Fruit fly (Drosophila melanogaster): ENCODE data around the gene Taf4.

Taf4 gene

dm6 chr3L:16113607-16114337, 760 bp downstream of the Taf4 start (continued):
- TF ChIP-seq CG6765 (GFP tag; optimal IDR thresholded peaks at IDR 0.05) (peak; percentile 71), CG2116 (GFP tag; optimal IDR thresholded peaks at IDR 0.05) (peak; percentile 73), CG11456 (GFP tag; IDR thresholded peaks at IDR 0.05) (peak; percentile 83), salm (tag; optimal IDR thresholded peaks at IDR 0.05) (peak; percentile 41), CG12071 (GFP tag; optimal IDR thresholded peaks at IDR 0.05) (no peak), az2 (GFP tag; optimal IDR thresholded peaks at IDR 0.05) (peak; percentile 70), Hr39 (optimal IDR thresholded peaks at IDR 0.05) (no peak), Nf-YC (tag; optimal IDR thresholded peaks at IDR 0.05) (no peak), fd102C (GFP tag; optimal IDR thresholded peaks at IDR 0.05) (no peak), fd96Cb (tag; optimal IDR thresholded peaks at IDR 0.05) (peak; percentile 69), psq (GFP tag; optimal IDR thresholded peaks at IDR 0.05) (peak; percentile 91), nerfin-1 (tag; optimal IDR thresholded peaks at IDR 0.05) (peak; percentile 78), Poxn (GFP tag; IDR thresholded peaks at IDR 0.05) (0 out of 2 replicates have a peak, but pooled peaks have one; percentile 34), ci (GFP tag; IDR thresholded peaks at IDR 0.05) (peak; percentile 87), CG11723 (GFP tag; optimal IDR thresholded peaks at IDR 0.05) (peak; percentile 75), chif (GFP tag; optimal IDR thresholded peaks at IDR 0.05) (peak; percentile 75 to 77), CG17186 (GFP tag; optimal IDR thresholded peaks at IDR 0.05) (peak; percentile 92), CG3838 (GFP tag; optimal IDR thresholded peaks at IDR 0.05) (peak; percentile 46), gro (GFP tag; optimal IDR thresholded peaks at IDR 0.05) (peak; percentile 88), CG3847 (GFP tag; IDR thresholded peaks at IDR 0.05) (peak; percentile 89), cas (GFP tag; IDR thresholded peaks at IDR 0.05) (peak; percentile 55; the same call in 1 of the 2 replicates), CG9876 (GFP tag; optimal IDR thresholded peaks at IDR 0.05) (peak; percentile 50), lmd (GFP tag; IDR thresholded peaks at IDR 0.05) (peak; percentile 82; the same call in 1 of the 2 replicates), CG4730 (GFP tag; IDR thresholded peaks at IDR 0.05) (peak; percentile 52; the same call in 1 of the 2 replicates), danr (GFP tag; IDR thresholded peaks at IDR 0.05) (peak; percentile 49; the same call in 1 of the 2 replicates), ac (GFP tag; optimal IDR thresholded peaks at IDR 0.05) (no peak), br (optimal IDR thresholded peaks at IDR 0.05) (no peak), chn (GFP tag; optimal IDR thresholded peaks at IDR 0.05) (peak; percentile 83), CG15514 (GFP tag; optimal IDR thresholded peaks at IDR 0.05) (peak; percentile 89), CG10267 (tag; optimal IDR thresholded peaks at IDR 0.05) (peak; percentile 82), pb (GFP tag; optimal IDR thresholded peaks at IDR 0.05) (peak; percentile 82), Aef1 (GFP tag; IDR thresholded peaks at IDR 0.05) (peak; percentile 70), CG14441 (GFP tag; IDR thresholded peaks at IDR 0.05) (peak; percentile 77), dati (GFP tag; IDR thresholded peaks at IDR 0.05) (peak; percentile 30; the same call in 1 of the 2 replicates), ranshi (GFP tag; IDR thresholded peaks at IDR 0.05) (peak; percentile 75; the same call in 1 of the 2 replicates), lov (optimal IDR thresholded peaks at IDR 0.05) (no peak), lov (GFP tag; IDR thresholded peaks at IDR 0.05) (0 out of 3 replicates have a peak, but pooled peaks have one; percentile 53), MTF-1 (GFP tag; optimal IDR thresholded peaks at IDR 0.05; ENCODE audit: borderline replicate concordance) (no peak), mam (GFP tag; optimal IDR thresholded peaks at IDR 0.05) (peak; percentile 91), eyg (GFP tag; optimal IDR thresholded peaks at IDR 0.05) (peak; percentile 77), ems (GFP tag; optimal IDR thresholded peaks at IDR 0.05) (peak; percentile 86), CG11093 (GFP tag; IDR thresholded peaks at IDR 0.05) (peak; percentile 57; the same call in 1 of the 3 replicates), CG30431 (GFP tag; optimal IDR thresholded peaks at IDR 0.05) (peak; percentile 57), CG31224 (GFP tag; IDR thresholded peaks at IDR 0.05) (peak; percentile 48; the same call in 1 of the 2 replicates), sug (tag; optimal IDR thresholded peaks at IDR 0.05) (peak; percentile 84), fd64A (GFP tag; optimal IDR thresholded peaks at IDR 0.05) (peak; percentile 5), CG3065 (GFP tag; optimal IDR thresholded peaks at IDR 0.05) (no peak), CG11695 (GFP tag; IDR thresholded peaks at IDR 0.05) (no peak; the same call in 2 of the 3 replicates), CG18011 (GFP tag; optimal IDR thresholded peaks at IDR 0.05) (peak; percentile 64), CG34376 (GFP tag; optimal IDR thresholded peaks at IDR 0.05) (peak; percentile 88), CG2120 (GFP tag; optimal IDR thresholded peaks at IDR 0.05) (peak; percentile 93)

All from whole organism, embryonic.